Fruit fly (Drosophila melanogaster): Measurements from ENCODE around the gene CG42393.

Gene CG42393

DNA sequence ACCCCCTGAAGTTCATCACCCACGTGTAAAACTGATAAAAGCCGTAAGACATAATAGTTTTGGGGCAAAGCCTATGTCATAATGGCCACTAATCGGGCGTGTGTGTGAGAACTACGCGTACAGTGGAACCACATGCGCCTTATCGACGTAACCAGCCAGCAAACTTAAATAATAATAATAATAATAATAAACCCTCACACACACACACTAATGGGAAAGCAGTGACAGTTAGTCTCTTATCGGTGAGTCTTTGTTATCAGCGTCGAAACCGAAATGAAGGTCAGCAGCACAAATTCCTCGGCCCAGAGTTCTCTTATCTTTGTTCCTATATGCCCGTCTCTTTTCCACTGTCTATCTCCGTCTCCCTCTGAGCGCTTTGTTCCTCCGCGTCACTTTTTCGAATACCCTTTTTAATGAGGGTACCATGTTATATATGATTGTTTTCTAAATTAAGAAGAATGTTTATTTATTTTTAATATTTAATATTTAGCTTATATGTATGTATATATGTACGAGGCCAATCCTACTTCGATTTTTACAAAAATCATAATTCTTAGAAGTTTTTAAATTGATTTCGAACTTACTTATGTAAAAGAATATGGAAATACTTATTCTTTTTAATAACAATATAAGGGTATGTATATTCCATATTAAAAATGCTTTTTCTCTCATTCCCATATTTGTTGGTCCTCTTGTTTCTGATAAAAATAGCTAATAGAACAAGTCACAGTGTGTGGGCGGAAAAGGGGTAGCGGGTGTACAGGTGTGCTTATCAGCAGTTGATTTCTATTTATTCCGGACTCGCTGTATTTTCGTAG is 39.3 kb upstream of the CG42393 start:
- TF ChIP-seq CG34367 (tag; optimal IDR thresholded peaks at IDR 0.05) (peak; percentile 20), CG9948 (tag; optimal IDR thresholded peaks at IDR 0.05) (peak; percentile 45), Ets98B (GFP tag; IDR thresholded peaks at IDR 0.05) (peak; percentile 65), CG14655 (GFP tag; optimal IDR thresholded peaks at IDR 0.05) (peak; percentile 60), D1 (tag; optimal IDR thresholded peaks at IDR 0.05) (peak; percentile 18), fd96Ca (GFP tag; IDR thresholded peaks at IDR 0.05) (peak; percentile 77), CG4496 (GFP tag; IDR thresholded peaks at IDR 0.05) (no peak), EcR (GFP tag; optimal IDR thresholded peaks at IDR 0.05) (peak; percentile 93), Snoo (tag; optimal IDR thresholded peaks at IDR 0.05) (peak; percentile 17), Pif1A (GFP tag; optimal IDR thresholded peaks at IDR 0.05) (no peak), CG8159 (tag; optimal IDR thresholded peaks at IDR 0.05) (peak; percentile 72), CG10348 (GFP tag; IDR thresholded peaks at IDR 0.05) (no peak), CG32121 (GFP tag; IDR thresholded peaks at IDR 0.05) (0 out of 2 replicates have a peak, but pooled peaks have one; percentile 40), gl (tag; optimal IDR thresholded peaks at IDR 0.05) (no peak), CG12605 (GFP tag; IDR thresholded peaks at IDR 0.05) (peak; percentile 42; the same call in 1 of the 2 replicates), CG8301 (tag; optimal IDR thresholded peaks at IDR 0.05) (peak; percentile 30), CG17806 (tag; optimal IDR thresholded peaks at IDR 0.05) (peak; percentile 21), rn (GFP tag; IDR thresholded peaks at IDR 0.05) (no peak), CG13204 (GFP tag; optimal IDR thresholded peaks at IDR 0.05) (peak; percentile 22), Pif1B (GFP tag; optimal IDR thresholded peaks at IDR 0.05) (peak; percentile 29), CG15710 (tag; optimal IDR thresholded peaks at IDR 0.05) (peak; percentile 61)

DNA sequence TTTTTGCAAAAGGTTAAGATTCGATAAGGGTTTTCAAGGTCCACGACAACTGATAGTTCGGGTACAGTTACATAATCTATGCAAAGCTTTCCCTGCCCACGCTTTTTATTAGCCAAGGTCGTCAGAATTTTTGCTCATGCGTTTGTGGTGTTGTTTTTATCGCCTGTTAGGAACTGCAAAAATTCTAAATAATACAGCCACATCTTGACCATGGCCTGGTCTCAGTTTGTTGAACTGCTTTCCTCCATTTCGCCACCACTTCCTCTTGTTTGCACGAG is 38.7 kb upstream of the CG42393 start:
- TF ChIP-seq Ets98B (GFP tag; IDR thresholded peaks at IDR 0.05) (no peak), CG15710 (tag; optimal IDR thresholded peaks at IDR 0.05) (no peak), CG10348 (GFP tag; IDR thresholded peaks at IDR 0.05) (no peak), CG12605 (GFP tag; IDR thresholded peaks at IDR 0.05) (no peak), CG34367 (tag; optimal IDR thresholded peaks at IDR 0.05) (no peak), CG17806 (tag; optimal IDR thresholded peaks at IDR 0.05) (no peak), CG8301 (tag; optimal IDR thresholded peaks at IDR 0.05) (no peak)

DNA sequence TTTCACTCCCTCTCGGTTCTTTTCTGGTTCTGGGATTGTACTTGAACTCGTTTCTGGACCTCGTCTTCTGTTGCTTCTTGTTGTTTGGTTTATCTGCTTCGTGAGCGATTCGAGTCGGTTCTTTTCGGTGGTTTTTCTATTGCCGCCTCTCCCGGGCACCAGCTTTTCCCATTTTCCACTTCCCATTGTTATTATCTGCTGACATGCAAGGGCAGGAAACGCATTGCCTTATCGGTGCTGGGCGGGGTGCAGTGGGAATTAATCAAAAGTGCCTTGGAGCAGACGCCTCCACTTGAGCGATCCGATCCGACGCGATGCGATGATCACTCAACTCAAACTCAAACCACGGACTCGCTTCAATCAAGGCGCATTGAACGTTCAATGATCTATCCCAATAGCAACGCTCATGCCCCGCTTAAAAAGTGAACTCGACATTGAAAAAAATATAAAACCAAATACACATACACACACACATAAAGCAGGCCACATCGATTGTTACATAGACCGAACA is 37.9 kb upstream of the CG42393 start:
- 0 out of 3 replicates have a peak, but pooled peaks have one; percentile 40 for TF ChIP-seq fd96Ca (GFP tag; IDR thresholded peaks at IDR 0.05)
- TF ChIP-seq D1 (tag; optimal IDR thresholded peaks at IDR 0.05) = no peak
- TF ChIP-seq CG9948 (tag; optimal IDR thresholded peaks at IDR 0.05) = no peak
- no peak for TF ChIP-seq CG14655 (GFP tag; optimal IDR thresholded peaks at IDR 0.05)
- peak; percentile 83 for TF ChIP-seq EcR (GFP tag; optimal IDR thresholded peaks at IDR 0.05)
- TF ChIP-seq Pif1A (GFP tag; optimal IDR thresholded peaks at IDR 0.05) = no peak
- no peak for TF ChIP-seq CG32121 (GFP tag; IDR thresholded peaks at IDR 0.05)
- TF ChIP-seq CG12605 (GFP tag; IDR thresholded peaks at IDR 0.05) = no peak
- no peak for TF ChIP-seq CG17806 (tag; optimal IDR thresholded peaks at IDR 0.05)

DNA sequence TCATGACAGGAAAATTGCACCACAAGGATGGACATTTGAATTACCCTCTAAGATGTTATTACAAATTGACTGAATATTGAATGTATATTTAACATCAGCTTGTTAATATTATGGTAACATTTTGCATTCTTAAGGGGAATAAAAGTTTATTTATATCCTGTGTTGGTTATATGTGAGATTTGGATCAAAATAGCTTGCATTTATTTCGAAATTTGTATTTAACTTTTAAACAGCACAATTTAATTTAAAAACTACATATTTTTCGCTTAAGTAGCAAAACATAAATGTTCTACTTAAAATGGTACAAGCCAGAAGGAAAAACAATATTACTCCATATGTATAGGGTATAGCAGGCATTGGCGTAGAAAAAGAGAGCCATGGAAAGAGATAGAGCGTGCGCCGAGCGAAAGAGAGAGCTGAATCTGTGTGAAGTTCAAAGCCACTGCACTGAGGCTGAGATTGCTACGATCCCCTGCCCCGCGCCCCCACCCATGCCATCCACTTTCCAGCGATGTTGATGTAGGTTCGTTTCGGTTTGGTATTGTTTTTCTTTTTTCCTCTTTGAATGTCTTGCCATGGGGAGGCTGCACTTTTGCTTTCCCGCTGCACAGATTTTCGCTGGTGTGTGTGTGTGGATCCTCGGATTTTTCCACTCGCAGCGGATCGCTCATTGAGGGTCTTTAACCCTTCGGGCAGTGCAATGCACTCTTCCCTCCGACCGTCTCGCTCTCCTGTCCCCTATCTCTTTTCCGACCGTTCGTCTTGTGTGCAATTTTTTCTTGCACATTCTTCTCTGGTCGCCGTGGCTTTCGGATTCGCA is 37.3 kb upstream of the CG42393 start:
- TF ChIP-seq CG13204 (GFP tag; optimal IDR thresholded peaks at IDR 0.05) = peak; percentile 72
- peak; percentile 92 for TF ChIP-seq D1 (tag; optimal IDR thresholded peaks at IDR 0.05)
- TF ChIP-seq Ets98B (GFP tag; IDR thresholded peaks at IDR 0.05) = no peak; the same call in none of the 2 replicates
- peak; percentile 92 for TF ChIP-seq CG15710 (tag; optimal IDR thresholded peaks at IDR 0.05)
- peak; percentile 91 for TF ChIP-seq CG8159 (tag; optimal IDR thresholded peaks at IDR 0.05)
- peak; percentile 86 for TF ChIP-seq CG34367 (tag; optimal IDR thresholded peaks at IDR 0.05)
- TF ChIP-seq CG17806 (tag; optimal IDR thresholded peaks at IDR 0.05) = peak; percentile 90
- peak; percentile 21; the same call in 1 of the 2 replicates for TF ChIP-seq CG12605 (GFP tag; IDR thresholded peaks at IDR 0.05)
- TF ChIP-seq CG14655 (GFP tag; optimal IDR thresholded peaks at IDR 0.05) = peak; percentile 97
- TF ChIP-seq CG10348 (GFP tag; IDR thresholded peaks at IDR 0.05) = no peak
- TF ChIP-seq Pif1A (GFP tag; optimal IDR thresholded peaks at IDR 0.05) = peak; percentile 87
- peak; percentile 79 for TF ChIP-seq Pif1B (GFP tag; optimal IDR thresholded peaks at IDR 0.05)
- TF ChIP-seq fd96Ca (GFP tag; IDR thresholded peaks at IDR 0.05) = peak; percentile 60; the same call in 2 of the 3 replicates
- peak; percentile 100 for TF ChIP-seq EcR (GFP tag; optimal IDR thresholded peaks at IDR 0.05)
- peak; percentile 33 for TF ChIP-seq CG4496 (GFP tag; IDR thresholded peaks at IDR 0.05)
- no peak for TF ChIP-seq rn (GFP tag; IDR thresholded peaks at IDR 0.05)
- TF ChIP-seq CG9948 (tag; optimal IDR thresholded peaks at IDR 0.05) = peak; percentile 95
- peak; percentile 96 for TF ChIP-seq CG8301 (tag; optimal IDR thresholded peaks at IDR 0.05)
- no peak; the same call in 1 of the 2 replicates for TF ChIP-seq CG32121 (GFP tag; IDR thresholded peaks at IDR 0.05)
- TF ChIP-seq gl (tag; optimal IDR thresholded peaks at IDR 0.05) = peak; percentile 56
- TF ChIP-seq Snoo (tag; optimal IDR thresholded peaks at IDR 0.05) = peak; percentile 35

DNA sequence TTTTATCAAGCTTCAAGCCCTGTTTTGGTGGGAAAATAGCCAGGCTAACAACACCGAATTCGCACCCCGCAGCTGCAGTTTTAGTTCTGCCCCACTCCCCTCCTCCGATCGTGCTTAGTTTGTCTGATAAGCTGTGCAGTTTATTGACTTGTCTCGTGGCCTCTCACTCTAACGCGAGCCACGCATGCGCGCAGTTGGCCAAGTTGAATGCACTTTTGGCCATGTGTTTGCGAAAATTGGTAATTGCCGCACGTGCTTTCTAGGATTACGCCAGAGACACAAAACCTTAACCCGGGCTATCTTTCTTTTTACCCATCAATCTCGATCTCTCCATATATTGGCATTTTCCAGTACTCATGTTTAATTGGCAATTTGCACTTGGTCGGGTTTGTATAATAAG is 36.2 kb upstream of the CG42393 start:
- TF ChIP-seq D1 (tag; optimal IDR thresholded peaks at IDR 0.05) = no peak
- 0 out of 3 replicates have a peak, but pooled peaks have one; percentile 27 for TF ChIP-seq CG4496 (GFP tag; IDR thresholded peaks at IDR 0.05)
- peak; percentile 62 for TF ChIP-seq EcR (GFP tag; optimal IDR thresholded peaks at IDR 0.05)

Data from whole organism, pupa.